Worm (Caenorhabditis elegans) whole organism, L3 larva: Measurements from ENCODE around the gene grld-1.

ENCODE experiments used
- R02D3.7 ChIP-seq: fragments of 150-350 bp; optimal IDR thresholded peaks from 2 replicates; lab custom pipeline; 2014; ENCODE audit warnings: missing biosample characterization, missing genetic modification characterization
- aly-2 ChIP-seq: fragments of 150-350 bp; optimal IDR thresholded peaks from 2 replicates; lab custom pipeline; 2014; ENCODE audit warnings: missing biosample characterization, missing genetic modification characterization
- ama-1 ChIP-seq: fragments of 150-350 bp; optimal IDR thresholded peaks from 2 replicates; lab custom pipeline; 2018
- jun-1 ChIP-seq: fragments of 150-350 bp; optimal IDR thresholded peaks from 2 replicates; lab custom pipeline; 2014; ENCODE audit warnings: missing biosample characterization, missing genetic modification reagents, missing genetic modification characterization
- lin-15B ChIP-seq: fragments of 150-350 bp; optimal IDR thresholded peaks from 2 replicates; lab custom pipeline; 2014; ENCODE audit warnings: missing biosample characterization, missing genetic modification characterization
- nfya-1 ChIP-seq: sonication (generic microtip); optimal IDR thresholded peaks from 2 replicates; lab custom pipeline; 2017; ENCODE audit warnings: missing genetic modification characterization, mild to moderate bottlenecking, missing compliant biosample characterization, antibody characterized with exemption, moderate library complexity; ENCODE audit not compliant: insufficient read depth

ce11 chrIV:171036-171435 lies 45.3 kb upstream of the grld-1 start:
- TF ChIP-seq jun-1 (no peak), R02D3.7 (tag; lab: Kevin White, UChicago) (no peak), aly-2 (tag; lab: Kevin White, UChicago) (no peak), nfya-1 (tag; lab: Kevin White, UChicago) (no peak), ama-1 (lab: Kevin White, UChicago) (no peak), lin-15B (no peak)
